Worm (Caenorhabditis elegans): ENCODE measurements around the gene fbxa-111.

- TF ChIP-seq him-1 (tag; optimal IDR thresholded peaks at IDR 0.05) (no peak), dao-5 (tag; optimal IDR thresholded peaks at IDR 0.05) (no peak)
Measured at ce11 chrV:16918378-16918777, 31.1 kb downstream of the fbxa-111 start, which contains the start of the genes fbxa-206 and Y102A5C.2.
